Worm (Caenorhabditis elegans) whole organism, L4/young adult: ENCODE measurements around the gene K10B3.5.

Experiments used
- W03F9.2 ChIP-seq: fragments of 150-350 bp; optimal IDR thresholded peaks from 2 replicates; lab custom pipeline; 2014; ENCODE audit warnings: missing biosample characterization, missing genetic modification characterization
- dao-5 ChIP-seq: sonication (generic microtip); optimal IDR thresholded peaks from 2 replicates; lab custom pipeline; 2016; ENCODE audit warnings: missing genotype, missing genetic modification characterization, moderate library complexity, missing compliant biosample characterization

DNA sequence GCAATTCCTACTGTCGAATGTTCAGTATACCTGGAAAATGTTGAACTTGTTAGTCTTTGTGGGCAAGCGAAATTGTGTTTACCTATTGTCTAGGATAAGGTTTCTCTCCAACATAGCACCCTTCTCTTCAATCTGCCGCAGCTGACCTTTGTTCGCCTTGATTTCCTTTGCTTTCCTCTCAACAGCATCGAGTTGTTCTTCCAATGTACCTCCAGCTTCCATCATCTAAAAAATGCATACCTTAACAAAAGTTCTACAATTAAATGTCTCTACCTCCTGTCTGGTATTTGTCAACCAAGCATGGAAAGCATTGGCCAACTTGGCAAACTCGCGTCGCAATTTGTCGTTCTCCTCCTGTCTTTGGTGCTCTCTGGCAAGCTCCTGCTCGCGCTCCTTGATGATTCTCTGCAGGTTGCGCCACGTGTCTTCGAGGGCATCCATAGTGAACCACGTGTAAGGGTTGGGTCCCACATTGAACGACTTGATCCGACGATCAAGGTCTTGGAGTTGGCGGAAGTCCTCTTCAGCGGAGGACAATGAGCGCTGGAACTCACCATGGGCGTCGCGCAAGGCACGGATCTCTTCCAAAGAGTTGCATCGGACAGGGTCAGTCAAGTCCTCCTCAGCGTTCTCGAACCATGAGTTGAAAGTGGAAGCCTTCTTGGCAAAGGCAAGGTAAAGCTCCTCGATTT, 12.5 kb upstream of the K10B3.5 start:
- TF ChIP-seq W03F9.2 (tag; lab: Kevin White, UChicago) (no peak), dao-5 (tag; lab: Kevin White, UChicago) (no peak)
